Worm (Caenorhabditis elegans): ENCODE data around the gene col-180.

- TF ChIP-seq ceh-88 (GFP tag; IDR thresholded peaks at IDR 0.05) = no peak
- no peak for TF ChIP-seq isw-1 (GFP tag; IDR thresholded peaks at IDR 0.05)
- TF ChIP-seq mef-2 (tag; optimal IDR thresholded peaks at IDR 0.05) = no peak
- no peak for TF ChIP-seq F16B12.6 (tag; optimal IDR thresholded peaks at IDR 0.05)
- no peak for TF ChIP-seq blmp-1 (tag; optimal IDR thresholded peaks at IDR 0.05)
- TF ChIP-seq nhr-11 (tag; optimal IDR thresholded peaks at IDR 0.05) = no peak
- no peak for TF ChIP-seq zag-1 (tag; optimal IDR thresholded peaks at IDR 0.05)
- TF ChIP-seq efl-3 (GFP tag; optimal IDR thresholded peaks at IDR 0.05) = no peak
- TF ChIP-seq egl-27 (tag; optimal IDR thresholded peaks at IDR 0.05) = no peak
- TF ChIP-seq pqm-1 (tag; optimal IDR thresholded peaks at IDR 0.05) = no peak
Observed at ce11 chrX:11711437-11712080, 521 bp downstream of the col-180 start.

All from whole organism, L1 larva.